Worm (Caenorhabditis elegans): ENCODE measurements around the gene piki-1.

piki-1 gene

DNA sequence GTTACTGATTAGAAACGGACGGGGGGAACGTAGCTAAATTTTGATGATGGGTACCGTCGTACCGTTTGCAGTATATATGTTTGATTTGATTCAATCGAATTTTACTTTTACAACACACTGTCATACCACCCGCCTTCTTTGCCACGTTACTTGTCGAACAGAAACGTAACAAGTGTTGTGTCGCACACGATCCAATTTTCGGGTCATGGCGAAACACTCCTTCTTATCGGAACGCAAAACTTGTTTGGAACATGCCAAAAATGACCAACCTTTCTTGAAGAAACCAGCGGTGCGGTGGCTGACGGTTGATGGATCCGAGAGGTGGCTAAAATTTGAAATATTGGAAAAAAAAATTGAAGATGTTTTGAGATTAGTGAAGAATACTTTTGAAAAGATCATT lies 34.1 kb upstream of the piki-1 start:
- TF ChIP-seq vab-7 (GFP tag; IDR thresholded peaks at IDR 0.05) (no peak), zag-1 (tag; optimal IDR thresholded peaks at IDR 0.05) (no peak), mdl-1 (tag; optimal IDR thresholded peaks at IDR 0.05) (peak in 1 of 2 experiments; percentile 12), ceh-28 (tag; optimal IDR thresholded peaks at IDR 0.05) (no peak), ZK546.5 (tag; optimal IDR thresholded peaks at IDR 0.05) (no peak), daf-8 (GFP tag; IDR thresholded peaks at IDR 0.05) (no peak), lin-38 (GFP tag; IDR thresholded peaks at IDR 0.05) (no peak), tag-97 (GFP tag; IDR thresholded peaks at IDR 0.05) (no peak), mxl-2 (GFP tag; conservative IDR thresholded peaks at IDR 0.05) (no peak), unc-62 (GFP tag; optimal IDR thresholded peaks at IDR 0.05 in 1 of 2) (peak in 1 of 2 experiments; percentile 54), unc-62 (tag; optimal IDR thresholded peaks at IDR 0.05) (no peak), hlh-30 (tag; optimal IDR thresholded peaks at IDR 0.05; ENCODE audit: insufficient read depth) (peak; percentile 15), F49E8.2 (tag; optimal IDR thresholded peaks at IDR 0.05; ENCODE audit: borderline replicate concordance) (no peak), unc-130 (GFP tag; optimal IDR thresholded peaks at IDR 0.05) (no peak), nhr-25 (tag; optimal IDR thresholded peaks at IDR 0.05; ENCODE audit: borderline replicate concordance, insufficient read depth) (no peak), tra-1 (GFP tag; IDR thresholded peaks at IDR 0.05) (no peak), ceh-82 (tag; optimal IDR thresholded peaks at IDR 0.05) (no peak), nhr-111 (GFP tag; optimal IDR thresholded peaks at IDR 0.05) (no peak), daf-12 (tag; optimal IDR thresholded peaks at IDR 0.05) (no peak), nhr-28 (tag; optimal IDR thresholded peaks at IDR 0.05) (peak; percentile 5), R02D3.7 (tag; optimal IDR thresholded peaks at IDR 0.05) (no peak), cey-2 (tag; optimal IDR thresholded peaks at IDR 0.05; ENCODE audit: borderline replicate concordance, insufficient read depth) (no peak), nhr-102 (tag; optimal IDR thresholded peaks at IDR 0.05) (no peak), Y75B8A.6 (GFP tag; IDR thresholded peaks at IDR 0.05) (no peak), nhr-41 (GFP tag; IDR thresholded peaks at IDR 0.05) (no peak), ztf-11 (tag; optimal IDR thresholded peaks at IDR 0.05) (no peak), madf-5 (GFP tag; IDR thresholded peaks at IDR 0.05) (no peak), arid-1 (GFP tag; conservative IDR thresholded peaks at IDR 0.05) (no peak), dmd-9 (GFP tag; IDR thresholded peaks at IDR 0.05) (no peak), hmg-1.1 (GFP tag; IDR thresholded peaks at IDR 0.05) (no peak), lir-3 (tag; optimal IDR thresholded peaks at IDR 0.05) (no peak), nhr-77 (tag; optimal IDR thresholded peaks at IDR 0.05) (no peak), skn-1 (tag; optimal IDR thresholded peaks at IDR 0.05) (no peak), dmd-6 (GFP tag; IDR thresholded peaks at IDR 0.05) (no peak), mep-1 (tag; optimal IDR thresholded peaks at IDR 0.05) (no peak), dpl-1 (GFP tag; optimal IDR thresholded peaks at IDR 0.05) (no peak), egl-27 (tag; optimal IDR thresholded peaks at IDR 0.05) (no peak), lsy-2 (tag; optimal IDR thresholded peaks at IDR 0.05) (no peak), lin-39 (tag; optimal IDR thresholded peaks at IDR 0.05) (no peak), nhr-6 (tag; optimal IDR thresholded peaks at IDR 0.05) (no peak), mxl-3 (GFP tag; optimal IDR thresholded peaks at IDR 0.05) (peak; percentile 62), set-16 (GFP tag; IDR thresholded peaks at IDR 0.05) (no peak), snpc-4 (tag; optimal IDR thresholded peaks at IDR 0.05) (no peak), nhr-237 (tag; optimal IDR thresholded peaks at IDR 0.05) (no peak), fkh-10 (GFP tag; optimal IDR thresholded peaks at IDR 0.05) (no peak), daf-16 (GFP tag; optimal IDR thresholded peaks at IDR 0.05) (no peak), daf-16 (tag; optimal IDR thresholded peaks at IDR 0.05) (peak; percentile 14), unc-39 (tag; optimal IDR thresholded peaks at IDR 0.05) (no peak), ceh-44 (GFP tag; IDR thresholded peaks at IDR 0.05) (no peak), Y5F2A.4 (GFP tag; optimal IDR thresholded peaks at IDR 0.05) (no peak), hif-1 (tag; optimal IDR thresholded peaks at IDR 0.05) (no peak), nhr-11 (tag; optimal IDR thresholded peaks at IDR 0.05) (no peak), php-3 (GFP tag; IDR thresholded peaks at IDR 0.05) (no peak)

Measured in whole organism, L4 larva.